Fruit fly (Drosophila melanogaster) whole organism, embryonic: ENCODE data around the gene RtcB.

Source experiments
- Abd-B ChIP-seq: fragments of 200-800 bp; sonication (Bioruptor generic); optimal IDR thresholded peaks from 2 replicates; lab custom pipeline; 2018; ENCODE audit warnings: missing biosample characterization, mild to moderate bottlenecking, missing genetic modification characterization, moderate library complexity
- Atf6 ChIP-seq: fragments of 200-800 bp; sonication (Bioruptor generic); IDR thresholded peaks from 2 replicates; pipeline ENCODE4 v1.3.6; 2022; ENCODE audit warnings: missing biosample characterization, missing genetic modification characterization
- C15 ChIP-seq: fragments of 200-800 bp; sonication (Bioruptor generic); IDR thresholded peaks from 3 replicates; pipeline ENCODE4 v1.3.6; 2022; ENCODE audit warnings: missing biosample characterization, missing genetic modification characterization
- CG10274 ChIP-seq: fragments of 200-800 bp; sonication (Bioruptor generic); optimal IDR thresholded peaks from 3 replicates; lab custom pipeline; 2017; ENCODE audit warnings: missing biosample characterization, mild to moderate bottlenecking, missing genetic modification characterization
- CG11093 ChIP-seq: fragments of 200-800 bp; sonication (Bioruptor generic); IDR thresholded peaks from 3 replicates; pipeline ENCODE4 v1.3.6; 2022; ENCODE audit warnings: missing biosample characterization, missing genetic modification characterization
- CG11560 ChIP-seq: fragments of 200-800 bp; sonication (Bioruptor generic); IDR thresholded peaks from 3 replicates; pipeline ENCODE4 v1.3.6; 2022; ENCODE audit warnings: missing biosample characterization, missing genetic modification characterization
- CG11695 ChIP-seq: fragments of 200-800 bp; sonication (Bioruptor generic); IDR thresholded peaks from 3 replicates; pipeline ENCODE4 v1.3.6; 2022; ENCODE audit warnings: missing biosample characterization, missing genetic modification characterization
- CG11723 ChIP-seq: fragments of 200-800 bp; sonication (Bioruptor generic); optimal IDR thresholded peaks from 2 replicates; lab custom pipeline; 2017; ENCODE audit warnings: missing biosample characterization, mild to moderate bottlenecking, missing genetic modification characterization
- CG12071 ChIP-seq: fragments of 200-800 bp; sonication (Bioruptor generic); optimal IDR thresholded peaks from 3 replicates; lab custom pipeline; 2018; ENCODE audit warnings: missing biosample characterization, mild to moderate bottlenecking, missing genetic modification characterization
- CG12942 ChIP-seq: fragments of 200-800 bp; sonication (Bioruptor generic); optimal IDR thresholded peaks from 3 replicates; lab custom pipeline; 2016; ENCODE audit warnings: missing biosample characterization, missing genetic modification characterization
- CG13287 ChIP-seq: fragments of 200-800 bp; sonication (Bioruptor generic); IDR thresholded peaks from 2 replicates; pipeline ENCODE4 v1.3.6; 2022; ENCODE audit warnings: missing biosample characterization, missing genetic modification characterization; ENCODE audit not compliant: partially characterized antibody
- CG13424 ChIP-seq: fragments of 200-800 bp; sonication (Bioruptor generic); optimal IDR thresholded peaks from 2 replicates; lab custom pipeline; 2019; ENCODE audit warnings: missing biosample characterization, mild to moderate bottlenecking, missing genetic modification characterization, moderate library complexity
- CG14965 ChIP-seq: fragments of 200-800 bp; sonication (Bioruptor generic); optimal IDR thresholded peaks from 2 replicates; lab custom pipeline; 2016; ENCODE audit warnings: missing biosample characterization, missing genetic modification characterization, borderline replicate concordance
- CG15601 ChIP-seq: fragments of 200-800 bp; sonication (Bioruptor generic); optimal IDR thresholded peaks from 3 replicates; lab custom pipeline; 2019; ENCODE audit warnings: missing biosample characterization, mild to moderate bottlenecking, missing genetic modification characterization, moderate library complexity
- CG16779 ChIP-seq: fragments of 200-800 bp; sonication (Bioruptor generic); IDR thresholded peaks from 2 replicates; pipeline ENCODE4 v1.3.6; 2022; ENCODE audit warnings: missing biosample characterization, missing genetic modification characterization
- CG16815 ChIP-seq: fragments of 200-800 bp; sonication (Bioruptor generic); optimal IDR thresholded peaks from 3 replicates; lab custom pipeline; 2017; ENCODE audit warnings: missing biosample characterization, mild to moderate bottlenecking, missing genetic modification characterization
- CG2889 ChIP-seq: fragments of 200-800 bp; sonication (Bioruptor generic); IDR thresholded peaks from 3 replicates; pipeline ENCODE4 v1.3.6; 2022; ENCODE audit warnings: missing biosample characterization, missing genetic modification characterization
- CG3281 ChIP-seq: fragments of 200-800 bp; sonication (Bioruptor generic); optimal IDR thresholded peaks from 3 replicates; lab custom pipeline; 2017; ENCODE audit warnings: missing biosample characterization, mild to moderate bottlenecking, missing genetic modification characterization
- CG3407 ChIP-seq: fragments of 200-800 bp; sonication (Bioruptor generic); optimal IDR thresholded peaks from 2 replicates; lab custom pipeline; 2018; ENCODE audit warnings: missing biosample characterization, mild to moderate bottlenecking, missing genetic modification characterization
- CG3726 ChIP-seq: fragments of 200-800 bp; sonication (Bioruptor generic); IDR thresholded peaks from 3 replicates; pipeline ENCODE4, ENCODE4 v1.3.6; 2022; ENCODE audit warnings: missing biosample characterization, missing genetic modification characterization
- CG3847 ChIP-seq: fragments of 200-800 bp; sonication (Bioruptor generic); IDR thresholded peaks from 2 replicates; pipeline ENCODE4 v1.3.6; 2022; ENCODE audit warnings: missing biosample characterization, missing genetic modification characterization
- CG4854 ChIP-seq: fragments of 200-800 bp; sonication (Bioruptor generic); optimal IDR thresholded peaks from 2 replicates; lab custom pipeline; 2016; ENCODE audit warnings: missing biosample characterization, missing genetic modification characterization, inconsistent platforms
- CG7556 ChIP-seq: fragments of 200-800 bp; sonication (Bioruptor generic); optimal IDR thresholded peaks from 2 replicates; lab custom pipeline; 2017; ENCODE audit warnings: missing biosample characterization, mild to moderate bottlenecking, missing genetic modification characterization
- CG9727 ChIP-seq: fragments of 200-800 bp; sonication (Bioruptor generic); optimal IDR thresholded peaks from 3 replicates; lab custom pipeline; 2017; ENCODE audit warnings: missing biosample characterization, mild to moderate bottlenecking, missing genetic modification characterization
- CrebB ChIP-seq: fragments of 200-800 bp; sonication (Bioruptor generic); optimal IDR thresholded peaks from 3 replicates; lab custom pipeline; 2018; ENCODE audit warnings: missing biosample characterization, mild to moderate bottlenecking, missing genetic modification characterization
- E2f2 ChIP-seq: fragments of 200-800 bp; sonication (Bioruptor generic); IDR thresholded peaks from 2 replicates; pipeline ENCODE4 v1.3.6; 2022; ENCODE audit warnings: missing biosample characterization, missing genetic modification characterization
- Hr51 ChIP-seq, 2 experiments: fragments of 200-800 bp; sonication (Bioruptor generic); optimal IDR thresholded peaks; 2 replicates in 1 of 2; 3 replicates in 1 of 2; lab custom pipeline; 2016 to 2018; ENCODE audit warnings: missing biosample characterization in 2 of 2, missing genetic modification characterization in 2 of 2, mild to moderate bottlenecking in 1 of 2, moderate library complexity in 1 of 2
- MESR4 ChIP-seq: fragments of 200-800 bp; sonication (Bioruptor generic); optimal IDR thresholded peaks from 2 replicates; lab custom pipeline; 2018; ENCODE audit warnings: missing biosample characterization, mild to moderate bottlenecking, missing genetic modification characterization, moderate library complexity
- MTF-1 ChIP-seq: fragments of 200-800 bp; sonication (Bioruptor generic); optimal IDR thresholded peaks from 2 replicates; lab custom pipeline; 2018; ENCODE audit warnings: missing biosample characterization, mild to moderate bottlenecking, missing genetic modification characterization, borderline replicate concordance
- NC2α ChIP-seq: fragments of 200-800 bp; sonication (Bioruptor generic); optimal IDR thresholded peaks from 2 replicates; lab custom pipeline; 2016; ENCODE audit warnings: missing biosample characterization, missing genetic modification characterization
- Oli ChIP-seq: fragments of 200-800 bp; sonication (Bioruptor generic); optimal IDR thresholded peaks from 2 replicates; lab custom pipeline; 2018; ENCODE audit warnings: missing biosample characterization, mild to moderate bottlenecking, missing genetic modification characterization, moderate library complexity
- bab2 ChIP-seq: fragments of 200-800 bp; sonication (Bioruptor generic); optimal IDR thresholded peaks from 2 replicates; lab custom pipeline; 2016; ENCODE audit warnings: missing biosample characterization, missing genetic modification characterization
- cad ChIP-seq: fragments of >200 bp; optimal IDR thresholded peaks from 2 replicates; lab custom pipeline; 2017; ENCODE audit warnings: missing biosample characterization, missing genetic modification characterization
- dm ChIP-seq: fragments of 200-800 bp; sonication (Bioruptor generic); optimal IDR thresholded peaks from 3 replicates; lab custom pipeline; 2016; ENCODE audit warnings: missing biosample characterization, missing genetic modification characterization
- dpn ChIP-seq, 2 experiments: fragments of 200-800 bp; sonication (Bioruptor generic); optimal IDR thresholded peaks; 3 replicates each; lab custom pipeline; 2016; ENCODE audit warnings: missing biosample characterization in 2 of 2, missing genetic modification characterization in 2 of 2
- eve ChIP-seq, 2 experiments: fragments of >200 bp; optimal IDR thresholded peaks; 2 replicates each; lab custom pipeline; 2017; ENCODE audit warnings: missing biosample characterization in 2 of 2, missing genetic modification characterization in 2 of 2
- ind ChIP-seq: fragments of 200-800 bp; sonication (Bioruptor generic); optimal IDR thresholded peaks from 3 replicates; lab custom pipeline; 2016; ENCODE audit warnings: missing biosample characterization, missing genetic modification characterization
- ken ChIP-seq: fragments of 200-800 bp; sonication (Bioruptor generic); IDR thresholded peaks from 3 replicates; pipeline ENCODE4 v1.3.6; 2022; ENCODE audit warnings: missing biosample characterization, missing genetic modification characterization
- maf-S ChIP-seq: fragments of 200-800 bp; sonication (Bioruptor generic); optimal IDR thresholded peaks from 2 replicates; lab custom pipeline; 2016; ENCODE audit warnings: missing biosample characterization, missing genetic modification characterization
- ranshi ChIP-seq: fragments of 200-800 bp; sonication (Bioruptor generic); IDR thresholded peaks from 2 replicates; pipeline ENCODE4 v1.3.6; 2022; ENCODE audit warnings: missing biosample characterization, missing genetic modification characterization
- repo ChIP-seq: fragments of 200-800 bp; sonication (Bioruptor generic); optimal IDR thresholded peaks from 2 replicates; lab custom pipeline; 2016; ENCODE audit warnings: missing biosample characterization, missing genetic modification characterization
- slbo ChIP-seq: fragments of 200-800 bp; sonication (Bioruptor generic); IDR thresholded peaks from 2 replicates; pipeline ENCODE4 v1.3.6; 2022; ENCODE audit warnings: missing biosample characterization, missing genetic modification characterization
- sna ChIP-seq: fragments of 200-800 bp; sonication (Bioruptor generic); IDR thresholded peaks from 2 replicates; pipeline ENCODE4 v1.3.6; 2022; ENCODE audit warnings: missing biosample characterization, missing genetic modification characterization; ENCODE audit not compliant: partially characterized antibody
- stwl ChIP-seq: fragments of 200-800 bp; sonication (Bioruptor generic); optimal IDR thresholded peaks from 3 replicates; lab custom pipeline; 2018; ENCODE audit warnings: missing biosample characterization, mild to moderate bottlenecking, missing genetic modification characterization, moderate library complexity
- tap ChIP-seq: fragments of 200-800 bp; optimal IDR thresholded peaks from 3 replicates; lab custom pipeline; 2019; ENCODE audit warnings: missing biosample characterization, mild to moderate bottlenecking, missing genetic modification characterization, moderate library complexity
- tin ChIP-seq: fragments of 200-800 bp; sonication (Bioruptor generic); optimal IDR thresholded peaks from 3 replicates; lab custom pipeline; 2016; ENCODE audit warnings: missing biosample characterization, missing genetic modification characterization
- tio ChIP-seq: fragments of 200-800 bp; sonication (Bioruptor generic); optimal IDR thresholded peaks from 2 replicates; lab custom pipeline; 2017; ENCODE audit warnings: missing biosample characterization, missing genetic modification characterization, inconsistent platforms
- tx ChIP-seq: fragments of 200-800 bp; sonication (Bioruptor generic); optimal IDR thresholded peaks from 2 replicates; lab custom pipeline; 2016; ENCODE audit warnings: missing biosample characterization, missing genetic modification characterization
- zen2 ChIP-seq: fragments of 200-800 bp; sonication (Bioruptor generic); IDR thresholded peaks from 3 replicates; pipeline ENCODE4 v1.3.6; 2022; ENCODE audit warnings: missing biosample characterization, missing genetic modification characterization; ENCODE audit not compliant: partially characterized antibody

Gene RtcB

dm6 chr2L:19439598-19440230 is 9.3 kb downstream of the RtcB start (continued):
- TF ChIP-seq CG11723 (GFP tag; lab: Kevin White, UChicago): peak; percentile 79
- peak; percentile 53 for TF ChIP-seq tx
- peak; percentile 87 to 94 for TF ChIP-seq Hr51 (GFP tag; optimal IDR thresholded peaks at IDR 0.05; lab: Kevin White, UChicago)
- TF ChIP-seq CG15601: peak; percentile 93
- no peak for TF ChIP-seq CG13287 (GFP tag; lab: Robert Waterston, UW)
- peak; percentile 66; the same call in 1 of the 2 replicates for TF ChIP-seq Atf6 (GFP tag; lab: Robert Waterston, UW)
- peak; percentile 27 for TF ChIP-seq MTF-1 (GFP tag; lab: Kevin White, UChicago)
- TF ChIP-seq tio: peak; percentile 46
- peak; percentile 85 for TF ChIP-seq slbo (GFP tag; lab: Robert Waterston, UW)
- peak; percentile 91 for TF ChIP-seq NC2α (GFP tag; lab: Kevin White, UChicago)
- peak; percentile 79 for TF ChIP-seq bab2
- TF ChIP-seq CG7556 (GFP tag; lab: Kevin White, UChicago): peak; percentile 81
- TF ChIP-seq CG10274 (GFP tag; lab: Kevin White, UChicago): peak; percentile 26
- 0 out of 3 replicates have a peak, but pooled peaks have one; percentile 60 for TF ChIP-seq CG3726 (GFP tag; lab: Robert Waterston, UW)
- TF ChIP-seq zen2: no peak
- TF ChIP-seq ind (GFP tag; lab: Kevin White, UChicago): peak; percentile 77
- TF ChIP-seq stwl: no peak
- TF ChIP-seq cad (GFP tag; lab: Kevin White, UChicago): no peak
- TF ChIP-seq CG9727 (GFP tag; lab: Kevin White, UChicago): peak; percentile 70
- TF ChIP-seq ranshi: peak; percentile 93
- peak; percentile 61 for TF ChIP-seq CG3407 (GFP tag; lab: Kevin White, UChicago)
- TF ChIP-seq CG16779 (GFP tag; lab: Robert Waterston, UW): peak; percentile 65; the same call in 1 of the 2 replicates
- peak; percentile 81 for TF ChIP-seq CG13424
- peak; percentile 59 for TF ChIP-seq CG12942 (GFP tag; lab: Kevin White, UChicago)
- peak; percentile 84 for TF ChIP-seq CG11695 (GFP tag; lab: Robert Waterston, UW)
- TF ChIP-seq CG16815: peak; percentile 46
- peak; percentile 72 for TF ChIP-seq tap (tag; lab: Kevin White, UChicago)
- peak; percentile 92 for TF ChIP-seq ken (GFP tag; lab: Robert Waterston, UW)
- peak; percentile 25 for TF ChIP-seq dm (GFP tag; lab: Kevin White, UChicago)
- no peak for TF ChIP-seq MESR4 (GFP tag; lab: Kevin White, UChicago)
- TF ChIP-seq CG4854: peak; percentile 27
- TF ChIP-seq CG11560 (tag; lab: Robert Waterston, UW): no peak; the same call in 2 of the 3 replicates
- TF ChIP-seq CG11093 (GFP tag; lab: Robert Waterston, UW): peak; percentile 64; the same call in 2 of the 3 replicates
- TF ChIP-seq C15 (GFP tag; lab: Robert Waterston, UW): no peak
- TF ChIP-seq Oli (tag; lab: Kevin White, UChicago): peak; percentile 86
- peak; percentile 63 for TF ChIP-seq CrebB (tag; lab: Kevin White, UChicago)
- TF ChIP-seq E2f2 (GFP tag; lab: Robert Waterston, UW): peak; percentile 78
- peak; percentile 90 for TF ChIP-seq CG3847 (GFP tag; lab: Robert Waterston, UW)
- peak; percentile 84 for TF ChIP-seq CG12071 (GFP tag; lab: Kevin White, UChicago)
- TF ChIP-seq eve (GFP tag; optimal IDR thresholded peaks at IDR 0.05; lab: Kevin White, UChicago): no peak
- TF ChIP-seq maf-S: peak; percentile 89
- TF ChIP-seq dpn (GFP tag; optimal IDR thresholded peaks at IDR 0.05; lab: Kevin White, UChicago): peak; percentile 59 to 79
- peak; percentile 58 for TF ChIP-seq Abd-B (GFP tag; lab: Kevin White, UChicago)
- peak; percentile 46 for TF ChIP-seq repo (GFP tag; lab: Kevin White, UChicago)
- no peak for TF ChIP-seq sna (GFP tag; lab: Robert Waterston, UW)
- peak; percentile 50 for TF ChIP-seq tin (GFP tag; lab: Kevin White, UChicago)
- peak; percentile 69; the same call in 2 of the 3 replicates for TF ChIP-seq CG2889 (GFP tag; lab: Robert Waterston, UW)
- peak; percentile 65 for TF ChIP-seq CG3281 (GFP tag; lab: Kevin White, UChicago)
- no peak for TF ChIP-seq CG14965 (GFP tag; lab: Kevin White, UChicago)
